Worm (Caenorhabditis elegans) whole organism, L2 larva: ENCODE results near the gene acr-25.

Source experiments
- R02D3.7 ChIP-seq: fragments of 150-350 bp; optimal IDR thresholded peaks from 2 replicates; lab custom pipeline; 2014; ENCODE audit warnings: missing biosample characterization, missing genetic modification characterization
- alr-1 ChIP-seq: fragments of 150-350 bp; optimal IDR thresholded peaks from 2 replicates; lab custom pipeline; 2014; ENCODE audit warnings: missing biosample characterization, missing genetic modification characterization
- lin-39 ChIP-seq: fragments of 150-350 bp; optimal IDR thresholded peaks from 2 replicates; lab custom pipeline; 2014; ENCODE audit warnings: missing biosample characterization, missing genetic modification reagents, missing genetic modification characterization
- peb-1 ChIP-seq: fragments of 150-350 bp; optimal IDR thresholded peaks from 2 replicates; lab custom pipeline; 2014; ENCODE audit warnings: missing biosample characterization, missing genetic modification characterization
- snpc-4 ChIP-seq: fragments of 150-350 bp; optimal IDR thresholded peaks from 2 replicates; lab custom pipeline; 2014; ENCODE audit warnings: missing biosample characterization, missing genetic modification characterization
- unc-62 ChIP-seq: fragments of 150-350 bp; optimal IDR thresholded peaks from 2 replicates; lab custom pipeline; 2014; ENCODE audit warnings: missing biosample characterization, missing genetic modification reagents, missing genetic modification characterization
- zag-1 ChIP-seq: fragments of 150-350 bp; optimal IDR thresholded peaks from 2 replicates; lab custom pipeline; 2014; ENCODE audit warnings: missing biosample characterization, missing genetic modification characterization

ce11 chrIV:6441601-6442000 is 22.5 kb upstream of the acr-25 start, which contains the start of gene Y73B6BL.31:
- no peak for TF ChIP-seq snpc-4 (tag; lab: Kevin White, UChicago)
- no peak for TF ChIP-seq alr-1 (tag; lab: Kevin White, UChicago)
- TF ChIP-seq R02D3.7 (tag; lab: Kevin White, UChicago), result no peak
- no peak for TF ChIP-seq lin-39 (tag; lab: Kevin White, UChicago)
- TF ChIP-seq zag-1 (tag; lab: Kevin White, UChicago), result no peak
- no peak for TF ChIP-seq unc-62
- no peak for TF ChIP-seq peb-1 (tag; lab: Kevin White, UChicago)
